Worm (Caenorhabditis elegans): ENCODE data around the gene pho-10.

ce11 chrII:9892409-9892808 is 28.0 kb downstream of the pho-10 start, which contains the start of gene C08H9.16:
- no peak for TF ChIP-seq mbf-1 (tag; optimal IDR thresholded peaks at IDR 0.05)
- peak; percentile 15 for TF ChIP-seq lin-13 (GFP tag; optimal IDR thresholded peaks at IDR 0.05)
- no peak for TF ChIP-seq mdl-1 (tag; optimal IDR thresholded peaks at IDR 0.05)
- TF ChIP-seq ztf-4 (tag; optimal IDR thresholded peaks at IDR 0.05) = no peak
- no peak for TF ChIP-seq nhr-11 (tag; optimal IDR thresholded peaks at IDR 0.05)
- TF ChIP-seq ceh-82 (tag; optimal IDR thresholded peaks at IDR 0.05) = no peak

Data from whole organism, L2 larva.